Worm (Caenorhabditis elegans) whole organism, L2 larva: Measurements from ENCODE around the gene dpy-2.

Experiments used
- alr-1 ChIP-seq: fragments of 150-350 bp; optimal IDR thresholded peaks from 2 replicates; lab custom pipeline; 2014; ENCODE audit warnings: missing biosample characterization, missing genetic modification characterization
- ama-1 ChIP-seq: fragments of 150-350 bp; optimal IDR thresholded peaks from 2 replicates; lab custom pipeline; 2018; ENCODE audit warnings: inconsistent platforms
- egl-27 ChIP-seq: sonication (generic microtip); optimal IDR thresholded peaks from 3 replicates; lab custom pipeline; 2017; ENCODE audit warnings: missing biosample characterization, missing genetic modification reagents, missing genetic modification characterization
- elt-3 ChIP-seq: sonication (generic microtip); optimal IDR thresholded peaks from 2 replicates; lab custom pipeline; 2017; ENCODE audit warnings: missing biosample characterization, missing genetic modification characterization
- mdl-1 ChIP-seq, 2 experiments: fragments of 150-350 bp in 1 of 2; sonication (generic microtip) in 1 of 2; optimal IDR thresholded peaks; 2 replicates each; lab custom pipeline; 2017; ENCODE audit warnings: missing biosample characterization in 2 of 2, missing genetic modification characterization in 2 of 2
- nhr-77 ChIP-seq: fragments of 150-350 bp; optimal IDR thresholded peaks from 2 replicates; lab custom pipeline; 2014; ENCODE audit warnings: missing biosample characterization, missing genetic modification characterization
- unc-62 ChIP-seq: fragments of 150-350 bp; optimal IDR thresholded peaks from 2 replicates; lab custom pipeline; 2014; ENCODE audit warnings: missing biosample characterization, missing genetic modification reagents, missing genetic modification characterization
- zag-1 ChIP-seq: fragments of 150-350 bp; optimal IDR thresholded peaks from 2 replicates; lab custom pipeline; 2014; ENCODE audit warnings: missing biosample characterization, missing genetic modification characterization

DNA sequence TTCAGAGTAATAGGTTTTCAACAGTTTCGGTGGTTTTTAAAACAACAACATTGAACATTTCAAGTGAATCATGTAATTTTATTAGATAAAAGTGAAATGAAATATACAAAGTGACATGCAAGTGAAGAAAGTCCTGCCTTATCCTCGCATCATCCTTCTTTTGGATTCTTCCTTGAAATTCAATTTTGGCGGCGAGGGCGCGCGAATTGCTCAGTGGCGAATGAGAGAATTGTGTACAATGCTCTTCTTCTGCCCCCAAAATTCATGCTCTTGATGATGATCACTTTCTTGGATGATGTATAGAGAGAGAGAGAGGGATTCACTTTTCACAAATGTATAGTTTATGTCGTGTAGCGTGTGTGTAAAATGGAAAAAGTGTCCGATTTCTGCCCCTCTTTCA lies 4.4 kb upstream of the dpy-2 start:
- TF ChIP-seq unc-62 (GFP tag; lab: Kevin White, UChicago) = no peak
- no peak for TF ChIP-seq egl-27
- TF ChIP-seq mdl-1 (tag; optimal IDR thresholded peaks at IDR 0.05; lab: Kevin White, UChicago) = no peak
- no peak for TF ChIP-seq nhr-77 (tag; lab: Kevin White, UChicago)
- TF ChIP-seq elt-3 = no peak
- no peak for TF ChIP-seq alr-1 (tag; lab: Kevin White, UChicago)
- TF ChIP-seq ama-1 = no peak
- no peak for TF ChIP-seq zag-1 (tag; lab: Kevin White, UChicago)
